Worm (Caenorhabditis elegans) whole organism, L4 larva: ENCODE results near the gene F09G8.5.

ENCODE experiments used
- D1046.2 ChIP-seq: fragments of 200-800 bp; sonication (Bioruptor generic); IDR thresholded peaks from 2 replicates; pipeline ENCODE4 v1.3.6; 2022; ENCODE audit warnings: missing genetic modification characterization, missing compliant biosample characterization
- F10B5.3 ChIP-seq: sonication (generic microtip); optimal IDR thresholded peaks from 2 replicates; lab custom pipeline; 2016; ENCODE audit warnings: mild to moderate bottlenecking, missing genetic modification characterization, missing compliant biosample characterization
- R02D3.7 ChIP-seq: fragments of 150-350 bp; sonication (generic microtip); optimal IDR thresholded peaks from 3 replicates; lab custom pipeline; 2014; ENCODE audit warnings: missing biosample characterization, missing genetic modification characterization
- aha-1 ChIP-seq: fragments of 150-350 bp; peaks from one replicate; lab custom pipeline; 2014; ENCODE audit warnings: missing biosample characterization, missing genetic modification characterization
- ces-1 ChIP-seq: fragments of 150-350 bp; sonication (generic microtip); optimal IDR thresholded peaks from 4 replicates; lab custom pipeline; 2014; ENCODE audit warnings: missing biosample characterization, missing genetic modification reagents, missing genetic modification characterization
- dpl-1 ChIP-seq: fragments of 150-350 bp; optimal IDR thresholded peaks from 2 replicates; lab custom pipeline; 2014; ENCODE audit warnings: missing biosample characterization, missing genetic modification reagents, missing genetic modification characterization
- hif-1 ChIP-seq, 2 experiments: sonication (generic microtip); optimal IDR thresholded peaks; 2 replicates each; lab custom pipeline; 2016 to 2017; ENCODE audit warnings: missing compliant biosample characterization in 2 of 2, missing genetic modification characterization in 2 of 2, missing genetic modification reagents in 2 of 2, missing genotype in 2 of 2, mild to moderate bottlenecking in 1 of 2
- lin-13 ChIP-seq: fragments of 150-350 bp; optimal IDR thresholded peaks from 2 replicates; lab custom pipeline; 2014; ENCODE audit warnings: missing biosample characterization, missing genetic modification reagents, missing genetic modification characterization
- lir-3 ChIP-seq: sonication (generic microtip); optimal IDR thresholded peaks from 2 replicates; lab custom pipeline; 2016; ENCODE audit warnings: mild to moderate bottlenecking, missing genetic modification characterization, missing compliant biosample characterization
- nhr-76 ChIP-seq: fragments of 150-350 bp; optimal IDR thresholded peaks from 2 replicates; lab custom pipeline; 2014; ENCODE audit warnings: missing biosample characterization, missing genetic modification characterization
- snpc-4 ChIP-seq: fragments of 150-350 bp; optimal IDR thresholded peaks from 2 replicates; lab custom pipeline; 2014; ENCODE audit warnings: missing biosample characterization, missing genetic modification characterization
- unc-39 ChIP-seq: sonication (generic microtip); optimal IDR thresholded peaks from 2 replicates; lab custom pipeline; 2017; ENCODE audit warnings: missing biosample characterization, missing genetic modification characterization
- ztf-11 ChIP-seq: fragments of 150-350 bp; optimal IDR thresholded peaks from 2 replicates; lab custom pipeline; 2014; ENCODE audit warnings: missing biosample characterization, missing genetic modification characterization

- TF ChIP-seq dpl-1 (GFP tag; lab: Kevin White, UChicago): no peak
- no peak for TF ChIP-seq lin-13 (GFP tag; lab: Kevin White, UChicago)
- TF ChIP-seq unc-39 (tag; lab: Kevin White, UChicago): no peak
- no peak for TF ChIP-seq R02D3.7 (tag; lab: Kevin White, UChicago)
- TF ChIP-seq lir-3: no peak
- no peak for TF ChIP-seq nhr-76 (tag; lab: Kevin White, UChicago)
- TF ChIP-seq D1046.2: no peak
- TF ChIP-seq ces-1 (GFP tag; lab: Kevin White, UChicago): no peak
- peak; percentile 88 for TF ChIP-seq aha-1 (tag; lab: Kevin White, UChicago)
- TF ChIP-seq ztf-11 (tag; lab: Kevin White, UChicago): no peak
- no peak for TF ChIP-seq snpc-4 (tag; lab: Kevin White, UChicago)
- TF ChIP-seq hif-1 (tag; optimal IDR thresholded peaks at IDR 0.05; lab: Kevin White, UChicago): no peak
- no peak for TF ChIP-seq F10B5.3 (tag; lab: Kevin White, UChicago)
Measured at ce11 chrIII:8298216-8298920, 43.6 kb downstream of the F09G8.5 start.
